Fruit fly (Drosophila melanogaster) S2 (cell line): ENCODE data around the gene CG18234.

Experiments used
- CG8478 ChIP-seq: fragments of >200 bp; optimal IDR thresholded peaks from 2 replicates; lab custom pipeline; 2018
- CTCF ChIP-seq, 2 experiments: fragments of >200 bp; optimal IDR thresholded peaks; 2 replicates each; lab custom pipeline; 2018

DNA sequence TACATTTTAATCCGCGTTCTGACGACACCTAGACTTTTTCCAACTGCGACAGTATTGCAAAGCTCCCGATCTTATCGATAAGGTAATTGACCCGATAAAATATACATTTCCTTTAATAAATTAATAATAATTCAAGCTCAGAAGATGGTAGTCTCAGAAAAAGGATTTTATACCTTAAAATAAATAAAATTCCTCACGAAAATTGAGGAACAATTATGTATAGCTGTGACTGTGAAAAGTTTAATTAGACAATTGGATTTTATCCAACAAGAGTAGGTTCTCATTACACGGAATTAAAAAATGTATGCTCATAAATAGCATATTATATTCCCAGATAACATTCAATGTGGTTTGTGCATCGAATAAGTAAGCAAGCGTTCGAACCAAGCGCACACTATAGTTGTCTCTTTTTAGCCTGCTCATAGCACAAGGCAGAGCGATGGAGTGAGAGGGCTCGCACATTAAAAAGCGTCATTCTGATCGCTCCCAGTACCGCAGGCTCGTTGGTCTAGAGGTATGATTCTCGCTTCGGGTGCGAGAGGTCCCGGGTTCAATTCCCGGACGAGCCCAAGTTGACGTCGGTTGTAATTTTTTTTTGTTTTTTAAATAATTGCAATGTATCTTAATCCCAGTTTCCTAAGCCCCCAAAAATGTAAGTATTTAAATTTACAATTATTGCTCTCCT lies 14.8 kb downstream of the CG18234 start, which contains the start of the genes CG13380 and CG4174:
- peak; percentile 67 to 69 for TF ChIP-seq CTCF (optimal IDR thresholded peaks at IDR 0.05; lab: Kevin White, UChicago)
- TF ChIP-seq CG8478 (lab: Kevin White, UChicago), result no peak
